Fruit fly (Drosophila melanogaster) whole organism, embryonic: ENCODE measurements around the gene CG18508.

Source experiments
- Abd-B ChIP-seq: fragments of 200-800 bp; sonication (Bioruptor generic); optimal IDR thresholded peaks from 2 replicates; lab custom pipeline; 2018; ENCODE audit warnings: missing biosample characterization, mild to moderate bottlenecking, missing genetic modification characterization, moderate library complexity
- Awh ChIP-seq: fragments of 200-800 bp; sonication (Bioruptor generic); IDR thresholded peaks from 2 replicates; pipeline ENCODE4, ENCODE4 v1.3.6; 2022; ENCODE audit warnings: missing biosample characterization, missing genetic modification characterization
- B-H1 ChIP-seq: fragments of 200-800 bp; sonication (Bioruptor generic); IDR thresholded peaks from 3 replicates; pipeline ENCODE4 v1.3.6; 2022; ENCODE audit warnings: missing biosample characterization, missing genetic modification characterization
- B-H2 ChIP-seq: fragments of 200-800 bp; sonication (Bioruptor generic); optimal IDR thresholded peaks from 2 replicates; lab custom pipeline; 2018; ENCODE audit warnings: missing biosample characterization, mild to moderate bottlenecking, missing genetic modification characterization
- CG1233 ChIP-seq: fragments of 200-800 bp; sonication (Bioruptor generic); optimal IDR thresholded peaks from 4 replicates; lab custom pipeline; 2018; ENCODE audit warnings: missing biosample characterization, mild to moderate bottlenecking, missing genetic modification characterization
- CG12391 ChIP-seq: fragments of 200-800 bp; sonication (Bioruptor generic); optimal IDR thresholded peaks from 3 replicates; lab custom pipeline; 2018; ENCODE audit warnings: missing biosample characterization, mild to moderate bottlenecking, missing genetic modification characterization, moderate library complexity
- CG15269 ChIP-seq: fragments of 200-800 bp; sonication (Bioruptor generic); optimal IDR thresholded peaks from 2 replicates; lab custom pipeline; 2018; ENCODE audit warnings: missing biosample characterization, mild to moderate bottlenecking, missing genetic modification characterization, moderate library complexity
- CG17359 ChIP-seq: fragments of 200-800 bp; sonication (Bioruptor generic); optimal IDR thresholded peaks from 3 replicates; lab custom pipeline; 2018; ENCODE audit warnings: missing biosample characterization, mild to moderate bottlenecking, missing genetic modification characterization, moderate library complexity
- CG2120 ChIP-seq: fragments of 200-800 bp; sonication (Bioruptor generic); optimal IDR thresholded peaks from 3 replicates; lab custom pipeline; 2016; ENCODE audit warnings: missing biosample characterization, missing genetic modification characterization
- CG2712 ChIP-seq: fragments of 200-800 bp; optimal IDR thresholded peaks from 3 replicates; lab custom pipeline; 2019; ENCODE audit warnings: missing biosample characterization, mild to moderate bottlenecking, missing genetic modification characterization, moderate library complexity
- CG30403 ChIP-seq: fragments of 200-800 bp; sonication (Bioruptor generic); optimal IDR thresholded peaks from 3 replicates; lab custom pipeline; 2016; ENCODE audit warnings: missing biosample characterization, missing genetic modification characterization
- CG31441 ChIP-seq: fragments of 200-800 bp; sonication (Bioruptor generic); IDR thresholded peaks from 2 replicates; pipeline ENCODE4 v1.3.6; 2022; ENCODE audit warnings: missing biosample characterization, missing genetic modification characterization
- CG7271 ChIP-seq: fragments of 200-800 bp; sonication (Bioruptor generic); optimal IDR thresholded peaks from 2 replicates; lab custom pipeline; 2018; ENCODE audit warnings: missing biosample characterization, mild to moderate bottlenecking, missing genetic modification characterization, moderate library complexity
- CG7357 ChIP-seq: fragments of 200-800 bp; sonication (Bioruptor generic); IDR thresholded peaks from 3 replicates; pipeline ENCODE4 v1.3.6; 2022; ENCODE audit warnings: missing biosample characterization, missing genetic modification characterization
- CG7987 ChIP-seq: fragments of 200-800 bp; sonication (Bioruptor generic); optimal IDR thresholded peaks from 2 replicates; lab custom pipeline; 2018; ENCODE audit warnings: missing biosample characterization, mild to moderate bottlenecking, missing genetic modification characterization, moderate library complexity
- CG8290 ChIP-seq, 3 experiments: fragments of 200-800 bp; sonication (Bioruptor generic); optimal IDR thresholded peaks; 2 replicates each; lab custom pipeline; 2016 to 2019; ENCODE audit warnings: missing biosample characterization in 3 of 3, missing genetic modification characterization in 3 of 3, mild to moderate bottlenecking in 2 of 3, moderate library complexity in 1 of 3
- Elba2 ChIP-seq: fragments of 200-800 bp; sonication (Bioruptor generic); optimal IDR thresholded peaks from 3 replicates; lab custom pipeline; 2016; ENCODE audit warnings: missing biosample characterization, missing genetic modification characterization
- Fer3 ChIP-seq: fragments of 200-800 bp; sonication (Bioruptor generic); optimal IDR thresholded peaks from 2 replicates; lab custom pipeline; 2018; ENCODE audit warnings: missing biosample characterization, mild to moderate bottlenecking, missing genetic modification characterization, moderate library complexity
- HLH3B ChIP-seq: fragments of 200-800 bp; sonication (Bioruptor generic); IDR thresholded peaks from 2 replicates; pipeline ENCODE4 v1.3.6; 2022; ENCODE audit warnings: missing biosample characterization, missing genetic modification characterization
- Hmr ChIP-seq: fragments of 200-800 bp; sonication (Bioruptor generic); optimal IDR thresholded peaks from 3 replicates; lab custom pipeline; 2017; ENCODE audit warnings: mild to moderate bottlenecking, missing biosample characterization, missing genetic modification reagents, missing genetic modification characterization
- Kr ChIP-seq: fragments of 200-800 bp; sonication (Bioruptor generic); optimal IDR thresholded peaks from 2 replicates; lab custom pipeline; 2017; ENCODE audit warnings: missing biosample characterization, mild to moderate bottlenecking, missing genetic modification characterization
- MTF-1 ChIP-seq: fragments of 200-800 bp; sonication (Bioruptor generic); optimal IDR thresholded peaks from 2 replicates; lab custom pipeline; 2018; ENCODE audit warnings: missing biosample characterization, mild to moderate bottlenecking, missing genetic modification characterization, borderline replicate concordance
- Nf-YB ChIP-seq: fragments of 200-800 bp; sonication (Bioruptor generic); optimal IDR thresholded peaks from 3 replicates; lab custom pipeline; 2019; ENCODE audit warnings: missing biosample characterization, mild to moderate bottlenecking, missing genetic modification characterization, moderate library complexity
- NfI ChIP-seq: fragments of 200-800 bp; sonication (Bioruptor generic); optimal IDR thresholded peaks from 3 replicates; lab custom pipeline; 2018; ENCODE audit warnings: missing biosample characterization, mild to moderate bottlenecking, missing genetic modification characterization, moderate library complexity
- Rfx ChIP-seq: fragments of 200-800 bp; sonication (Bioruptor generic); IDR thresholded peaks from 2 replicates; pipeline ENCODE4 v1.3.6; 2022; ENCODE audit warnings: missing biosample characterization, missing genetic modification characterization
- Xrp1 ChIP-seq: fragments of 200-800 bp; sonication (Bioruptor generic); IDR thresholded peaks from 2 replicates; pipeline ENCODE4 v1.3.6; 2022; ENCODE audit warnings: missing biosample characterization, missing genetic modification characterization
- caup ChIP-seq: fragments of 200-800 bp; sonication (Bioruptor generic); optimal IDR thresholded peaks from 3 replicates; lab custom pipeline; 2017; ENCODE audit warnings: missing biosample characterization, mild to moderate bottlenecking, missing genetic modification characterization, moderate library complexity; ENCODE audit not compliant: severe bottlenecking
- crol ChIP-seq: fragments of 200-800 bp; sonication (Bioruptor generic); IDR thresholded peaks from 2 replicates; pipeline ENCODE4 v1.3.6; 2022; ENCODE audit warnings: missing biosample characterization, missing genetic modification characterization
- crp ChIP-seq, 2 experiments: fragments of 200-800 bp; sonication (Bioruptor generic); optimal IDR thresholded peaks; 2 replicates in 1 of 2; 3 replicates in 1 of 2; lab custom pipeline; 2017; ENCODE audit warnings: missing biosample characterization in 2 of 2, missing genetic modification characterization in 2 of 2, mild to moderate bottlenecking in 1 of 2, moderate library complexity in 1 of 2
- gem ChIP-seq: fragments of 200-800 bp; sonication (Bioruptor generic); optimal IDR thresholded peaks from 2 replicates; lab custom pipeline; 2019; ENCODE audit warnings: missing biosample characterization, mild to moderate bottlenecking, missing genetic modification characterization, moderate library complexity
- grau ChIP-seq: fragments of 200-800 bp; optimal IDR thresholded peaks from 3 replicates; lab custom pipeline; 2019; ENCODE audit warnings: missing biosample characterization, mild to moderate bottlenecking, missing genetic modification characterization, moderate library complexity
- hkb ChIP-seq, 2 experiments: fragments of 200-800 bp in 1 of 2; fragments of >200 bp in 1 of 2; sonication (Bioruptor generic) in 1 of 2; IDR thresholded peaks in 1 of 2; optimal IDR thresholded peaks in 1 of 2; 2 replicates each; pipeline versions ENCODE4 v1.3.6 to Lab custom; 2017 to 2022; ENCODE audit warnings: missing biosample characterization in 1 of 2, missing genetic modification characterization in 1 of 2
- jumu ChIP-seq: fragments of 200-800 bp; sonication (Bioruptor generic); optimal IDR thresholded peaks from 3 replicates; lab custom pipeline; 2016; ENCODE audit warnings: missing biosample characterization, missing genetic modification characterization
- mirr ChIP-seq: fragments of 200-800 bp; sonication (Bioruptor generic); optimal IDR thresholded peaks from 3 replicates; lab custom pipeline; 2018; ENCODE audit warnings: missing biosample characterization, mild to moderate bottlenecking, missing genetic modification characterization
- pfk ChIP-seq: fragments of 200-800 bp; sonication (Bioruptor generic); optimal IDR thresholded peaks from 2 replicates; lab custom pipeline; 2018; ENCODE audit warnings: missing biosample characterization, mild to moderate bottlenecking, missing genetic modification characterization, moderate library complexity
- phol ChIP-seq: fragments of 200-800 bp; sonication (Bioruptor generic); optimal IDR thresholded peaks from 3 replicates; lab custom pipeline; 2018; ENCODE audit warnings: missing biosample characterization, mild to moderate bottlenecking, missing genetic modification characterization, moderate library complexity
- row ChIP-seq: fragments of 200-800 bp; sonication (Bioruptor generic); IDR thresholded peaks from 3 replicates; pipeline ENCODE4 v1.3.6; 2022; ENCODE audit warnings: missing biosample characterization, missing genetic modification characterization
- salm ChIP-seq: fragments of 200-800 bp; sonication (Bioruptor generic); optimal IDR thresholded peaks from 2 replicates; lab custom pipeline; 2018; ENCODE audit warnings: missing biosample characterization, mild to moderate bottlenecking, missing genetic modification characterization
- sens-2 ChIP-seq: fragments of 200-800 bp; sonication (Bioruptor generic); IDR thresholded peaks from 2 replicates; pipeline ENCODE4 v1.3.6; 2022; ENCODE audit warnings: missing biosample characterization, missing genetic modification characterization
- slp2 ChIP-seq: fragments of 200-800 bp; sonication (Bioruptor generic); optimal IDR thresholded peaks from 2 replicates; lab custom pipeline; 2016; ENCODE audit warnings: missing biosample characterization, missing genetic modification characterization
- ssp ChIP-seq: fragments of 200-800 bp; sonication (Bioruptor generic); IDR thresholded peaks from 2 replicates; pipeline ENCODE4 v1.3.6; 2022; ENCODE audit warnings: missing biosample characterization, missing genetic modification characterization
- stc ChIP-seq: fragments of 200-800 bp; sonication (Bioruptor generic); IDR thresholded peaks from 2 replicates; pipeline ENCODE4 v1.3.6; 2022; ENCODE audit warnings: missing biosample characterization, missing genetic modification characterization
- stwl ChIP-seq: fragments of 200-800 bp; sonication (Bioruptor generic); optimal IDR thresholded peaks from 3 replicates; lab custom pipeline; 2018; ENCODE audit warnings: missing biosample characterization, mild to moderate bottlenecking, missing genetic modification characterization, moderate library complexity
- sug ChIP-seq: fragments of 200-800 bp; optimal IDR thresholded peaks from 2 replicates; lab custom pipeline; 2019; ENCODE audit warnings: missing biosample characterization, mild to moderate bottlenecking, missing genetic modification characterization, moderate library complexity
- unpg ChIP-seq: fragments of 200-800 bp; sonication (Bioruptor generic); optimal IDR thresholded peaks from 3 replicates; lab custom pipeline; 2018; ENCODE audit warnings: missing biosample characterization, mild to moderate bottlenecking, missing genetic modification characterization, moderate library complexity
- usp ChIP-seq: fragments of >200 bp; optimal IDR thresholded peaks from 2 replicates; lab custom pipeline; 2017; ENCODE audit warnings: missing biosample characterization, missing genetic modification characterization

CG18508 gene

dm6 chrX:3205887-3206794 is 33.2 kb upstream of the CG18508 start (continued):
- peak; percentile 22 for TF ChIP-seq CG2712
- TF ChIP-seq grau (tag; lab: Kevin White, UChicago): peak; percentile 43
- TF ChIP-seq NfI (GFP tag; lab: Kevin White, UChicago): peak; percentile 51
- no peak for TF ChIP-seq stwl (tag; lab: Kevin White, UChicago)
- TF ChIP-seq CG1233 (GFP tag; lab: Kevin White, UChicago): peak; percentile 49
- TF ChIP-seq pfk (GFP tag; lab: Kevin White, UChicago): no peak
- peak; percentile 78 for TF ChIP-seq Awh (GFP tag; lab: Robert Waterston, UW)
- no peak for TF ChIP-seq Nf-YB (GFP tag; lab: Kevin White, UChicago)
- TF ChIP-seq jumu (GFP tag; lab: Kevin White, UChicago): peak; percentile 69
- peak; percentile 57 for TF ChIP-seq Fer3 (tag; lab: Kevin White, UChicago)
- peak in 1 of 2 experiments; percentile 12 for TF ChIP-seq crp (GFP tag; optimal IDR thresholded peaks at IDR 0.05; lab: Kevin White, UChicago)
- TF ChIP-seq CG8290 (GFP tag; optimal IDR thresholded peaks at IDR 0.05; lab: Kevin White, UChicago): no peak
- TF ChIP-seq CG8290 (tag; optimal IDR thresholded peaks at IDR 0.05; lab: Kevin White, UChicago): peak in 1 of 2 experiments; percentile 63
- TF ChIP-seq gem: peak; percentile 62
- peak; percentile 43 for TF ChIP-seq slp2 (GFP tag; lab: Kevin White, UChicago)
- TF ChIP-seq CG30403 (GFP tag; lab: Kevin White, UChicago): peak; percentile 55
- no peak for TF ChIP-seq crol (GFP tag; lab: Robert Waterston, UW)
- peak; percentile 51 for TF ChIP-seq MTF-1 (GFP tag; lab: Kevin White, UChicago)
- TF ChIP-seq CG7357 (GFP tag; lab: Robert Waterston, UW): peak; percentile 57; the same call in 2 of the 3 replicates
- TF ChIP-seq Elba2: no peak
- peak; percentile 62 for TF ChIP-seq B-H1 (GFP tag; lab: Robert Waterston, UW)
- TF ChIP-seq CG7271: no peak

dm6 chrX:3193774-3194173 is 20.8 kb upstream of the CG18508 start:
- peak; percentile 25 for TF ChIP-seq Hmr (GFP tag; lab: Kevin White, UChicago)
- peak; percentile 52 for TF ChIP-seq row
- TF ChIP-seq stc (GFP tag; lab: Robert Waterston, UW): peak; percentile 39; the same call in 1 of the 2 replicates
- peak; percentile 35 for TF ChIP-seq CG12391 (tag; lab: Kevin White, UChicago)
- TF ChIP-seq CG15269: peak; percentile 34
- TF ChIP-seq CG17359: peak; percentile 28
- TF ChIP-seq B-H2 (GFP tag; lab: Kevin White, UChicago): no peak
- peak; percentile 19 for TF ChIP-seq phol (tag; lab: Kevin White, UChicago)
- TF ChIP-seq CG31441 (GFP tag; lab: Robert Waterston, UW): peak; percentile 22; the same call in 1 of the 2 replicates
- no peak for TF ChIP-seq usp (GFP tag; lab: Kevin White, UChicago)
- TF ChIP-seq ssp: 0 out of 2 replicates have a peak, but pooled peaks have one; percentile 26
- TF ChIP-seq CG7987 (GFP tag; lab: Kevin White, UChicago): no peak
- no peak for TF ChIP-seq salm (tag; lab: Kevin White, UChicago)
- peak; percentile 41; the same call in 1 of the 2 replicates for TF ChIP-seq Rfx (GFP tag; lab: Robert Waterston, UW)
- no peak for TF ChIP-seq Kr (GFP tag; lab: Kevin White, UChicago)
- peak; percentile 1 for TF ChIP-seq caup (GFP tag; lab: Kevin White, UChicago)
- no peak for TF ChIP-seq hkb (optimal IDR thresholded peaks at IDR 0.05; lab: Kevin White, UChicago)
- TF ChIP-seq hkb (GFP tag; IDR thresholded peaks at IDR 0.05; lab: Robert Waterston, UW): peak; percentile 41; the same call in 1 of the 2 replicates
- 0 out of 2 replicates have a peak, but pooled peaks have one; percentile 31 for TF ChIP-seq HLH3B (GFP tag; lab: Robert Waterston, UW)
- no peak for TF ChIP-seq sug (tag; lab: Kevin White, UChicago)
- TF ChIP-seq CG2120 (GFP tag; lab: Kevin White, UChicago): peak; percentile 53
- peak; percentile 38; the same call in 1 of the 2 replicates for TF ChIP-seq Xrp1
- no peak for TF ChIP-seq mirr (GFP tag; lab: Kevin White, UChicago)
- TF ChIP-seq Abd-B (GFP tag; lab: Kevin White, UChicago): peak; percentile 25
- no peak for TF ChIP-seq sens-2
- TF ChIP-seq unpg (GFP tag; lab: Kevin White, UChicago): peak; percentile 38
